Fruit fly (Drosophila melanogaster): ENCODE results near the gene CG31678.

Gene CG31678

DNA sequence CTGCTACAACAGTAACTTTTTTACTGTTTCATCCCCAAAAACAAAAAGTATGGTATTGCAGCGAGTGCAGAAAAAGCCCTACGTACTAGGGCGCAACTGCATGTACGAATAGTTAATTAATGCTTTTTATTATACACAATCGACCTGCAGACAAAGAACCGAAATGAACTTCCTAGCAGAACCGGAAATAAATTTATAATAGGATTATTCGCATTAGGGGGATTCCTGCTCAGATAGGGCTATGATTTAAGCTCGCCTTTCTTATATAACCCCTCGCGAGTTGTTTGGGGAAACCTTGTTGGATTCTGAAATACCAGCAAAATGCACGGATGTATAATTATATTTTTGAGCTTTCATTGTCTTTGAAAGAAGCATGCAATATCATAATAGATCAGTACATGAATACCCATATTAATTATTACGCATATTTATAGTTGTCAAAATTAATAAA lies 5.9 kb upstream of the CG31678 start, which contains the start of gene Cen (continued):
- TF ChIP-seq onecut (GFP tag; IDR thresholded peaks at IDR 0.05) (no peak), slou (GFP tag; optimal IDR thresholded peaks at IDR 0.05) (peak; percentile 9), CG14050 (GFP tag; IDR thresholded peaks at IDR 0.05) (0 out of 3 replicates have a peak, but pooled peaks have one; percentile 34), Hsf (GFP tag; optimal IDR thresholded peaks at IDR 0.05) (peak; percentile 48), klu (GFP tag; IDR thresholded peaks at IDR 0.05) (no peak), lilli (GFP tag; optimal IDR thresholded peaks at IDR 0.05) (peak; percentile 63), Trl (optimal IDR thresholded peaks at IDR 0.05) (no peak), Trl (GFP tag; optimal IDR thresholded peaks at IDR 0.05) (peak; percentile 32), zfh1 (GFP tag; IDR thresholded peaks at IDR 0.05) (peak; percentile 41; the same call in 1 of the 3 replicates), Sin3A (optimal IDR thresholded peaks at IDR 0.05) (no peak), Ptx1 (GFP tag; IDR thresholded peaks at IDR 0.05) (peak; percentile 56; the same call in 1 of the 2 replicates), seq (GFP tag; IDR thresholded peaks at IDR 0.05) (peak; percentile 12; the same call in 1 of the 2 replicates), Mad (GFP tag; optimal IDR thresholded peaks at IDR 0.05) (peak; percentile 23), Ets97D (GFP tag; optimal IDR thresholded peaks at IDR 0.05) (peak; percentile 58), rib (GFP tag; IDR thresholded peaks at IDR 0.05) (no peak), pho (GFP tag; optimal IDR thresholded peaks at IDR 0.05) (peak; percentile 25), Bdp1 (GFP tag; optimal IDR thresholded peaks at IDR 0.05) (no peak), CG31365 (tag; optimal IDR thresholded peaks at IDR 0.05) (no peak), CG15601 (tag; optimal IDR thresholded peaks at IDR 0.05) (no peak), chif (GFP tag; optimal IDR thresholded peaks at IDR 0.05) (peak in 1 of 2 experiments; percentile 7), bbx (GFP tag; IDR thresholded peaks at IDR 0.05; ENCODE audit: partially characterized antibody) (no peak), CG18476 (GFP tag; optimal IDR thresholded peaks at IDR 0.05) (peak; percentile 26), CG10209 (GFP tag; optimal IDR thresholded peaks at IDR 0.05) (peak; percentile 18), ap (GFP tag; IDR thresholded peaks at IDR 0.05) (peak; percentile 34; the same call in 1 of the 2 replicates), lab (GFP tag; optimal IDR thresholded peaks at IDR 0.05) (no peak), slbo (GFP tag; IDR thresholded peaks at IDR 0.05) (peak; percentile 58), sna (GFP tag; IDR thresholded peaks at IDR 0.05; ENCODE audit: partially characterized antibody) (no peak), CG10267 (tag; optimal IDR thresholded peaks at IDR 0.05) (peak; percentile 28), CG31388 (GFP tag; optimal IDR thresholded peaks at IDR 0.05) (no peak), vvl (GFP tag; IDR thresholded peaks at IDR 0.05) (peak; percentile 60; the same call in 1 of the 2 replicates), tio (GFP tag; optimal IDR thresholded peaks at IDR 0.05) (peak; percentile 46), CG15011 (GFP tag; optimal IDR thresholded peaks at IDR 0.05) (no peak), CoRest (tag; optimal IDR thresholded peaks at IDR 0.05) (peak; percentile 48), Camta (GFP tag; optimal IDR thresholded peaks at IDR 0.05) (peak; percentile 48), Max (GFP tag; optimal IDR thresholded peaks at IDR 0.05) (peak; percentile 28), Pdp1 (GFP tag; optimal IDR thresholded peaks at IDR 0.05) (peak; percentile 42 to 95), lov (optimal IDR thresholded peaks at IDR 0.05) (no peak), lov (GFP tag; IDR thresholded peaks at IDR 0.05) (no peak), maf-S (GFP tag; optimal IDR thresholded peaks at IDR 0.05) (peak; percentile 4), sob (GFP tag; IDR thresholded peaks at IDR 0.05) (peak; percentile 11; the same call in 1 of the 2 replicates), az2 (GFP tag; optimal IDR thresholded peaks at IDR 0.05) (peak; percentile 18), Dip3 (GFP tag; optimal IDR thresholded peaks at IDR 0.05) (peak; percentile 53), CG6654 (GFP tag; optimal IDR thresholded peaks at IDR 0.05) (no peak), CG13775 (GFP tag; optimal IDR thresholded peaks at IDR 0.05) (peak; percentile 61), CG13424 (tag; optimal IDR thresholded peaks at IDR 0.05) (peak; percentile 23), CG32772 (GFP tag; IDR thresholded peaks at IDR 0.05) (peak; percentile 60), dmrt11E (tag; optimal IDR thresholded peaks at IDR 0.05) (peak; percentile 40), chn (GFP tag; optimal IDR thresholded peaks at IDR 0.05) (peak; percentile 48), schlank (tag; optimal IDR thresholded peaks at IDR 0.05) (no peak), dm (GFP tag; optimal IDR thresholded peaks at IDR 0.05) (no peak), MBD-R2 (GFP tag; IDR thresholded peaks at IDR 0.05) (peak; percentile 40; the same call in 1 of the 2 replicates), Hmr (GFP tag; optimal IDR thresholded peaks at IDR 0.05) (peak; percentile 43)

Data from whole organism, embryonic.